Worm (Caenorhabditis elegans): ENCODE data around the gene qdpr-1.

qdpr-1 gene

ce11 chrIII:13389078-13389477 lies 4.6 kb upstream of the qdpr-1 start, which contains the start of gene T03F6.3:
Gene T03F6.3 (plus strand): TSS chrIII:13389395.
- TF ChIP-seq elt-2 (tag; optimal IDR thresholded peaks at IDR 0.05) (no peak), sox-4 (tag; optimal IDR thresholded peaks at IDR 0.05) (no peak), sdc-2 (tag; optimal IDR thresholded peaks at IDR 0.05) (no peak), unc-55 (GFP tag; optimal IDR thresholded peaks at IDR 0.05) (no peak), ztf-16 (tag; optimal IDR thresholded peaks at IDR 0.05) (no peak), elt-4 (tag; optimal IDR thresholded peaks at IDR 0.05) (no peak), ceh-9 (tag; optimal IDR thresholded peaks at IDR 0.05) (no peak), fax-1 (tag; optimal IDR thresholded peaks at IDR 0.05) (no peak), pha-2 (tag; optimal IDR thresholded peaks at IDR 0.05) (no peak), C08G9.2 (tag; optimal IDR thresholded peaks at IDR 0.05) (no peak), nhr-232 (tag; optimal IDR thresholded peaks at IDR 0.05) (no peak), hlh-15 (tag; optimal IDR thresholded peaks at IDR 0.05) (no peak)

DNA sequence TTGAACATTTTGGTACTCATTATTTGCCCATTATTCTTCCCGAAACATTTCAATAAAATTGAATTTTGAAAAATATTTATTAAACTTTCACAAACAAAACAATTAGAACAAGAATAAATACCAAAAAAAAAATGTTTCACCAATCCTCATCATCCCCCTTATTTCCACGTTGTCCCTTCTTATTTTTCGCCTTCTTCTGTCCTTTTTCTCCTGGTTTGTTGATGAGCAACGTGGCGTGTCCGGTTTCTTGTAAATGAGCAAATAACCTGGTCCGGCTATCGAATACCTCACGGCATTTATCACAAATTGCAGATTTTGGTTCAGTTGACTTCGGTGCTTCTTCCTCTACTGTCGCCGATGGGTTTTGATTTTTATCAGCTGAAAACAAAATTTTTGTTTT lies 2.9 kb upstream of the qdpr-1 start:
- no peak for TF ChIP-seq ceh-34 (tag; optimal IDR thresholded peaks at IDR 0.05)
- TF ChIP-seq tbx-7 (tag; optimal IDR thresholded peaks at IDR 0.05) = no peak
- TF ChIP-seq Y22D7AL.16 (tag; optimal IDR thresholded peaks at IDR 0.05) = no peak
- no peak for TF ChIP-seq unc-55 (GFP tag; optimal IDR thresholded peaks at IDR 0.05)
- TF ChIP-seq hlh-15 (tag; optimal IDR thresholded peaks at IDR 0.05) = no peak
- TF ChIP-seq ceh-24 (tag; optimal IDR thresholded peaks at IDR 0.05) = no peak
- TF ChIP-seq syd-9 (tag; optimal IDR thresholded peaks at IDR 0.05) = no peak
- no peak for TF ChIP-seq ztf-16 (tag; optimal IDR thresholded peaks at IDR 0.05)
- no peak for TF ChIP-seq eyg-1 (tag; optimal IDR thresholded peaks at IDR 0.05)
- TF ChIP-seq pha-2 (tag; optimal IDR thresholded peaks at IDR 0.05) = no peak
- no peak for TF ChIP-seq rnt-1 (tag; optimal IDR thresholded peaks at IDR 0.05)
- TF ChIP-seq F13H6.1 (tag; optimal IDR thresholded peaks at IDR 0.05) = no peak
- no peak for TF ChIP-seq C38D4.7 (GFP tag; optimal IDR thresholded peaks at IDR 0.05)
- TF ChIP-seq madf-2 (tag; optimal IDR thresholded peaks at IDR 0.05) = no peak
- no peak for TF ChIP-seq ceh-2 (tag; optimal IDR thresholded peaks at IDR 0.05)

- no peak for TF ChIP-seq elt-2 (tag; optimal IDR thresholded peaks at IDR 0.05)
- TF ChIP-seq ceh-31 (tag; optimal IDR thresholded peaks at IDR 0.05) = no peak
- TF ChIP-seq eyg-1 (tag; optimal IDR thresholded peaks at IDR 0.05) = no peak
- no peak for TF ChIP-seq syd-9 (tag; optimal IDR thresholded peaks at IDR 0.05)
- TF ChIP-seq T23F11.4 (GFP tag; optimal IDR thresholded peaks at IDR 0.05) = no peak
- TF ChIP-seq madf-2 (tag; optimal IDR thresholded peaks at IDR 0.05) = no peak
- TF ChIP-seq ceh-19 (GFP tag; optimal IDR thresholded peaks at IDR 0.05) = no peak
- no peak for TF ChIP-seq ztf-16 (tag; optimal IDR thresholded peaks at IDR 0.05)
- TF ChIP-seq hlh-6 (tag; optimal IDR thresholded peaks at IDR 0.05) = no peak
- TF ChIP-seq sdc-2 (tag; optimal IDR thresholded peaks at IDR 0.05) = no peak
- no peak for TF ChIP-seq ceh-9 (tag; optimal IDR thresholded peaks at IDR 0.05)
- no peak for TF ChIP-seq unc-3 (GFP tag; conservative IDR thresholded peaks at IDR 0.05)
- no peak for TF ChIP-seq unc-3 (tag; optimal IDR thresholded peaks at IDR 0.05)
- no peak for TF ChIP-seq fax-1 (tag; optimal IDR thresholded peaks at IDR 0.05)
- no peak for TF ChIP-seq C08G9.2 (tag; optimal IDR thresholded peaks at IDR 0.05)
- TF ChIP-seq odd-2 (tag; optimal IDR thresholded peaks at IDR 0.05) = no peak
- no peak for TF ChIP-seq pha-4 (tag; optimal IDR thresholded peaks at IDR 0.05)
- no peak for TF ChIP-seq pag-3 (tag; optimal IDR thresholded peaks at IDR 0.05; ENCODE audit: borderline replicate concordance)
- TF ChIP-seq dmd-4 (tag; optimal IDR thresholded peaks at IDR 0.05; ENCODE audit: borderline replicate concordance) = no peak
- TF ChIP-seq fkh-6 (tag; optimal IDR thresholded peaks at IDR 0.05) = no peak
These were observed 471 bp upstream of the qdpr-1 start, which contains the start of gene dnj-17 for ce11 chrIII:13393239-13393638. Gene dnj-17 (minus strand): TSS chrIII:13393339.

DNA sequence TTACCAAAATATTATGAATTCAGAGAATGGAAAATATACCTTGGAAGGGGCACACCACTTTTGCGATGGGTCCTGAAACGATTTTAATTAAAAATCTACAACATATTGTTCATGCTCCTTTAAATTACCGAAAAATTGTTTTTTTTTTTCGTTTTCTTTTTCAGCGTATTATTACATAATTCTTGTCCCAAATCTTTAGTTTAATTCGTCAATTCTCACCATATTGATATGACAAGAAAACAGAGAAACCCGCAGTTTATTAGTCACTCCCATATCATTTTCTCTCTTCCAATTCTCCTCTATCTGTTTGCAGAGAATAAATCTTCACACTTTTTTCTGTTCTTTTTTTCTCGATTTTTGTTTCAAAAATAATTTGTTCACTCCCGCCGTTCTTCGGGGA lies 1.6 kb downstream of the qdpr-1 start, which contains the start of gene F11F1.1:
F11F1.1 (plus strand) TSS at position 301 of the 400 bp plus-strand sequence.
- TF ChIP-seq mec-3 (tag; optimal IDR thresholded peaks at IDR 0.05; ENCODE audit: borderline replicate concordance) (no peak), Y22D7AL.16 (tag; optimal IDR thresholded peaks at IDR 0.05) (no peak)
